Fruit fly (Drosophila melanogaster): ENCODE data around the gene CG34426.
A peak's percentile ranks its signal among the peaks of the same experiment; 100 is the strongest.

CG34426 gene

DNA sequence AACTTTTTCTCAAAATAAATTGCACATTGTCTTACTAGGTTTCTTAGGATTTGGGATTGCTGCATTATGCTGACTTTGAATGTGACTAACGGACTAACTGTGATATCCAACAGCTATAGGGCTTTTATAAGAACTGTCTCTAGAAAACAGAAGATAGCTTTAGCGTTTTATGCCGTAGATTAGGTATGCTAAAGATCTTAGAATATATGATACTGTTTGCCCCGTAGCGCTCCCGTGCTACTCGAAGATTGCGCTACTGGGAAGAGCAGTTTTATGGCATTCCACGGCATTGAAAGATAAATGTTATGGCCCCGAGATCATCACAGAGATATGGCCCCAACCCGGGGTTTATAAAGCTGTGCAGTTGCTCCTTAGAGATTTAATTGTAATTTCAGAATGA lies at the start of gene CG34426, which contains the start of gene CG13311:
Gene CG34426 (plus strand): TSS at position 400 of the 400 bp plus-strand sequence.
Gene CG13311 (minus strand): TSS at position 101 of the 400 bp plus-strand sequence.
- TF ChIP-seq CG17801 (GFP tag; optimal IDR thresholded peaks at IDR 0.05; ENCODE audit: partially characterized antibody): no peak

DNA sequence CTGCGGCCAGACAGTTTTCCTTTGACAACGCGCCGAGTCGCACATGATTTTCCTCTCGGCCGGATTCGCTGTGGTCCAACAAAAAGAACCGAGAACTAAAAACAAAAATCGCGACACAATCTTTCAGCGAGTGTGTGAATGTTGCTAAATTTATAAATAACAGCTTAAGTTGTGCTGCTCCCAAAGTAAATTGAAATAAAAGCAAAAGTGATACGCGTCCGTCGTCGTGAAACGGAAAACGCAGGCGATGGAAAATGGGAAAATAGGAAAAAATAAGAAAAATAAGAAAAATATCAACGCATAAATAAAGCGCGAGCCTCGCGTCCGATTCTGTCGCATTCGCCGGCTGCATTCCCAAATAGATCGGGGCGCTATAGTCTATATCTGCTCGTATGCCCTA lies 48.7 kb upstream of the CG34426 start, which contains the start of gene Fhos:
Gene Fhos (plus strand): TSS at position 28 of the 400 bp plus-strand sequence.
- no peak for TF ChIP-seq CG17801 (GFP tag; optimal IDR thresholded peaks at IDR 0.05; ENCODE audit: partially characterized antibody)

DNA sequence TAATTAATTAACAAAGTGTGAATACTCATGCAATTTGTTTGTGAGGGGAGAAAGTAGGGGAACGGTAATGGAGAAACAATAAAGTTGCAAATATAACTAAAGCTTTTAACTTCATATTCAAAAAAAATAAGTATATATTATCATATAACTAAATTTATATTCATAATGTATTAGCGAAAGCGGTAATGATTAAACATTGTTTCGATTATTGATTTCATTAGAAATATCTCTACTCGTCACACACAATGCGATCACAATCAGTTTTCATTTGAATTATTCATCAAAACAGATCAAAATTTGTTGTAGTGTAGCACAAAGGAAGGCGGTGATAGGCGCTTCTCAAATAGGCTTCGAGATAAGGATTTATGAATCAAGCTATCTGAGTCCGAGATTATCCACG lies 46.6 kb upstream of the CG34426 start, which contains the start of gene CG6576:
Gene CG6576 (plus strand): TSS at position 301 of the 400 bp plus-strand sequence.
- TF ChIP-seq CG17801 (GFP tag; optimal IDR thresholded peaks at IDR 0.05; ENCODE audit: partially characterized antibody): no peak

DNA sequence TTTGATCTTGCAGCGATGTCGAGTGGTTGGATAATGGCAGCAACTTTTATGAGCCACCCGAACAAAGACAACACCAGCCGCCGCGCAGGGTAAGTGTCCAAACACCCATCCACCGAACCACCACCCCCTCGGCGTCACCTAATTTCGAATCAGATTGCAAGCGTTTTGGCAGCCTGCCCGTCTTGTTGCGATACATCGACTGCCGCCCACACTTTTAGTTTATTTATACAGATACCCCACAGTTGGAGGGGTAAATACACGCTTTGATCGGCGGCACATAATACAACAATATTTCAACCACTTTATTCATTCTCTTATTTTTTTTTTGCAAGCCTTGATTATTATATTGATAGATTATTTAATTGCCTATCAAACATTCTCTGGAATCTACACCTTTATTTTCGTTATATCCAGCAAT lies 39.2 kb upstream of the CG34426 start:
- peak; percentile 24 for TF ChIP-seq CG17801 (GFP tag; optimal IDR thresholded peaks at IDR 0.05; ENCODE audit: partially characterized antibody)

DNA sequence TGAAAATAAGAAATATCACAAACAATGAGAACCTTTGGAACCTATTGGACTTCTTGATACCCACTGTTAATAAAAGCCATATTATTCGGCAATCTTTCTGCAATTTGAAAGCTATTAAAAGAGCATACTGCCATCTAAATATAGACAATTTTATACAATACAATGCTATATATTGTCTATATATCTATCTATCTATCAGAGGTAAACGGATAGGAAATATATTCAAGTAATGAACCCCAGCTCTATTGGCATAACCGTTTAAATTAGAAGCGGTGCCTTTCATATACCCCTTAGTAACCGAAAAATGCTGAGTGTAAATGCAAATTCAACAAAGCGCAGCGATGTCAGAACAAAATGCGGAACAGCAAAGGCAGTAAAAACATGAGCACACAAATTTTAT lies 38.5 kb upstream of the CG34426 start:
- peak; percentile 13 for TF ChIP-seq CG17801 (GFP tag; optimal IDR thresholded peaks at IDR 0.05; ENCODE audit: partially characterized antibody)

DNA sequence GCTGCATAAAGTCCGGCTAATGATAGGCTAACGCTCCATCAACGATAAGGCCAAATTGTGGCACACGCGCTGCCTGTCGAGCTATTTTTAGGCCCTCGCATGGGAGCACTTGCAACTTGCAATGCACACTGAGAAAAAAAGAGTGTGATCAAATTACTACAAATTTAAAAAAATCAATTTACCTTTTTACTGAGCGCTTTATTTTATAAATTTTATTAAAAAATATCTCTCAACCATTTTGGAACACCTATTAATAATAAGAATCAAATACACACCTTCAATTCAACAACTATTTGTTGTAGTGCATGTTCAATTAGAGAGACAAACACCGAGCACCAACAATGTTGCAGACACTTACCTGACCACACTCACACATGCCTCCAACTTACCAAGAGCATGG lies 36.8 kb upstream of the CG34426 start:
- TF ChIP-seq CG17801 (GFP tag; optimal IDR thresholded peaks at IDR 0.05; ENCODE audit: partially characterized antibody): no peak

DNA sequence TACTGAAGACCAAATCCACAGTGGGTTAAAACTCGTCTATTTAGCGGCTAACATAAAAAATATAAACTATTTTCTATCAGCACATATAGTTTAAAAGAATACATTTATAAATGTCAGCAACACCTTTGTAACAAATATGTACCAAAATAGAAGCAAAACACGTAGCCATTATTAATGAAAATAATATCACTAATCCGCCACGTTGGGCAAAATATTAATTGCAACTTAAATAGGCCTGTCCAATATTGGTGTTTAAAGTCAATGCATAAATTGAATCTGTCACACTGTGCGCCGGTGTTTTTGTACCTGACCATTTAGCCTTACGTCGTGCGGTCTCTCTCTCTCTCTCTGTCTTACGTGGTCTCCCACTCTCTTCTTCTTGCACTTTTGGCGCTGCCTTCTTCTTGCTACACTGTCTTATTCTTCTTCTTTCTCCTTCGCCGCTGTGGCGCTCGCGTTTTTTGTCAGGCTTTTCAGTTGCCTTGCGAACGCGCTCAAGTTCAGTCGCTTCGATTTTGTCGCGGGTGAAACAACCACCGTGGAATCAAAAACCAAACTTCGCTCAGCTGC lies 36.2 kb upstream of the CG34426 start:
- peak; percentile 90 for TF ChIP-seq CG17801 (GFP tag; optimal IDR thresholded peaks at IDR 0.05; ENCODE audit: partially characterized antibody)

DNA sequence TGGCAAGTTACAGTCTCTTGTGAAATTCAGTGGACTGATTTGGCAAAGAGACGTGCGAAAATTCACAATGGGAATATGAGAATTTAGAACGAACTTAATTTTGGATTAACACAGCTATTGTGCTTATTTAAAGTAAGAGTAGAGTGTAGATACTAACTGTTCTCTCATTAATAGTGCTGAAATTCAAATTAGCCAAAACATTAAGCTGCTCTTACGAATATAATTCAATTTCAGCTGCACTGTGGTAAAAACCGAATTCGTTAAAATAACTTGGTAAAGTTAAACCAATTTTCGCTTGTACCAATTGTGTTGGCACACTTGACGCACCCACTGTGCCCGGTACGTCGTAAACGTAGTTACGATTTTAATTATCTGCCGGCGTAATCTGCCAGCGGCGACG lies 34.4 kb upstream of the CG34426 start:
- TF ChIP-seq CG17801 (GFP tag; optimal IDR thresholded peaks at IDR 0.05; ENCODE audit: partially characterized antibody): peak; percentile 96

DNA sequence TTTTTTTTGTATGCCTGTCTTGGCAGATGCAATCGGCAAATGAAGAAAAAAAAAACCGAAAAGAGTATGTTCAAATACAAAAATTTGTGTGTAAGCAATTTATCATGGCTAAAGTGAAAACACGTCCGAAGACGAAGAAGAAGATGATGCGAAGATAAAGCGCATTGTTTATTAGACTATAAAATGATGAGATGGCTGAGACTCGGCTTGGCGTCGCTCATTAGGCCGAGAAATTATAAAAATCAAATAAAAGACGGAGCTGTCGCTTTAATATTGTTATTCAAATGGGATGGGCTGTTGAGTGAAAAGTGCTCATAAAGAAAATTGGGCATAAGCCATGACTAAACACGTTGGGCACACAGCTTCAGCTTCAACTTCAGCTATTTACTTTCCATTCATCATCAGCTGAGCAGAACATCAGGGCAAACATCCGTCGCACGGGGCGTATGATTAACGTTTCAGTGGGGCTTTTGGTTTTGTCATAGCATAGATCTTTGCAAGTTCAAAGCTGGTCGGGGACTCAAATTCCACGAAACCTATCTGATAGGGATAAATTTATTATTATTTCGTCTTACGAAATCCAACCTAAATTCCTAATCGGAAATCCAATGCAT lies 31.5 kb upstream of the CG34426 start:
- no peak for TF ChIP-seq CG17801 (GFP tag; optimal IDR thresholded peaks at IDR 0.05; ENCODE audit: partially characterized antibody)

DNA sequence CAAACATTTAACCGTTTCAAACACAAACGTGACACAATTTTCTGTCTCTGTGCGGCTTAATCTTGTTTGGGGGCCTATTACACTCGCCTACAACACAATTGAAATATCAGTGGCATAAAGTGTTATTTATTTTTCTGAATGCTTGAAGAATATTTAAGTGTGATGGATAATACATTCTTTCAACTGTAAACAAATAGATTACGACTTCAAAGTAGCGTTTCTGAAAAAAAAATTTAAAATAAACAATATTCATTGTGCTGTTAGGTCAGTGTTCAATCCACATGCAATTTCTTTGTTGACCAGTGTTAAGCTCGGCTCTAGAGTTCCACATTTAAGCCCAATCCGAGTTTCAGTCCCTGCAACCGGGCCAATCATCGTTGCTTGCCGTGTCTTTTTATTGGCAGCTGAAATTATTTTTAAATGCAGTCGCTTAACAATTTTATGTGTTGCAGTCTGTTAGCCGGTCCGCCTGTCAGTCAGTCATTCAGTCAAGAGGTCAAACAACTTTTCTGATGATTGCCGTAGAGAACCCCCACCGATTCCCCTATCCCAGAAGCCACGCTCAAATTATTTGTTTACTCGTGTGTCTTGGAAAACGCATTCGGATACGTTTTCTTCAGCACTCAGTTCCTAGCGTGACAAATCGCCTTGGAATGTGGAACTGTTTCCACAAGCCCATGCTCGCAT lies 29.1 kb upstream of the CG34426 start:
- TF ChIP-seq CG17801 (GFP tag; optimal IDR thresholded peaks at IDR 0.05; ENCODE audit: partially characterized antibody): peak; percentile 85

DNA sequence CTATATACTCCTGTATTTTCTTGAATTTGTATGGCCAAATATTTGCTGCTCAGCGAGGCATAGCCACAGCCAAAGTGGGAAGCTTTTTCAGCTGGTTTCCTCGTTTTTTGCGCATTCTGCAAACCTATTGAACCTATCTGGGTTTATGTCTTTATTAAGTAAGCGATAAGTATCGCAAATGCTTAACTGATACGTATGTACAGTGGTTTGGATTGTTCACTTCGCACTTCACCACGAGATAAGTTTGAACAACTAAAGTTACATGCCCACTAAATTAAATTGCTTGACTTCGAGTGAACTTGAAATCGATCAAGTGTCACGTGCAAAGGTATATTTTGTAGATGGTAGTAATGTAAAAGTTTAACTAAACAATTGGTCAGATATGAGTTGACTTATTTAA lies 28.6 kb upstream of the CG34426 start:
- TF ChIP-seq CG17801 (GFP tag; optimal IDR thresholded peaks at IDR 0.05; ENCODE audit: partially characterized antibody): no peak

DNA sequence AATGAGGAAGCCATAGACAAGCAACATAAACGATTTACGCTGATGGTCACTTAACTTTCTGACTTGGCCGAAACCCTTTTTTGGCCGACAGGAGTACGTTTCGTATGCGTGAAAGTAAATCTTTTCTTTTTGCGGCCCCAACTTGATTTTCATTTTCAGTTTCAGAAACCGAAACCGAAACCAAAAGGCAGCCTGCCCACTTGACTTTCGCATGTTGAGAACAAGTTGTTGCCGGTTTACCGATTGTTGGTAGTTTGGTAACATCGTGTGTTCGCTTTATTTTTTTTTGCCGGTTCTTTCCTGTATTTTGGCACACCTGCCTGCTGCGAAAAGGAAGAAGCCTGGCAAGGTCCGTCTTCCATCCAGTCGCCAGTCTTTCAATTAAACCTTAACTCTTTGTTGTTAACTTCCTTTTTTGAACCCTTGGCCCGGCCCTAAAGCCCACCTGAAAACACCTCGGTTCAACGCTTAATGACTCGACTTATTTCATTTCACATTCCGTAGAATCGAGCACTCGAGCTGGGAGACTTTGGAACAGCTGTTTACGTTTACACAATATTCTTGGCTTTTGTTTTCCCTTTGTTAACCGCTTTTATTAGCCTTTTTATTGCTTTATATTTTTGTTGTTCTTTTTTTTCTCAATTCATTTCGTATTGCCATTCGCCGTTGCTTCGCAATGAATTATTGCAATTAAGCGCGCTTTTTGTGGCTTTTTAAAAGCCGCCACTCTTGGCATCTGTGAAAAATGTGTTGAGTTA lies 27.1 kb upstream of the CG34426 start:
- peak; percentile 85 for TF ChIP-seq CG17801 (GFP tag; optimal IDR thresholded peaks at IDR 0.05; ENCODE audit: partially characterized antibody)

DNA sequence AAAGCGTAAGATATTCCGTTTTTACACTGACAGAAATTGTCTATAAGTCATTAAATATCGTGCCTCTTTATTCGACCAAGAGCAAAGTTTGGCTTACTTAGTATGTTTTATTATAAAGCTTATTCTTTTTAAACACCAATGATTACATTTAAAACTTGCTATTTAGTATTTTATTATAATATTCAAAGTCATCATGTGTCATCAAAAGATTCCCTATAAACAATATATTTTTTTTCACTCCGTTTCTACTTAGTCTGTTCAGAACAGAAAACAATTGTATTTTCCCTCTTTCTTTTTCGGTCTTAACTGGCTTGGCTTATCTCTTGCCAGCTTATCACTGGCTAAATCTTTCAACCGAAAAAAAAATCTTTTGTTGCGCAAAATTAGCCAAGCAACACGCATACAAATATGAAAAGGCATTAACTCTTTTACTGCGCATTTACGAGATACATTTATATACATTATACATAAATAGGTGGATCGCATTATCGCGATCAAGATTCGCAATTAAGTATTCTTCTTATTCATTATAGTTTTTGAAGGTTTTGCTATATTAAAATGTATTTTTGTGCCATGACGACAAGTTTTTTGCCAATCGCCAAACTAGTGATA lies 24.8 kb upstream of the CG34426 start:
- TF ChIP-seq CG17801 (GFP tag; optimal IDR thresholded peaks at IDR 0.05; ENCODE audit: partially characterized antibody): no peak

DNA sequence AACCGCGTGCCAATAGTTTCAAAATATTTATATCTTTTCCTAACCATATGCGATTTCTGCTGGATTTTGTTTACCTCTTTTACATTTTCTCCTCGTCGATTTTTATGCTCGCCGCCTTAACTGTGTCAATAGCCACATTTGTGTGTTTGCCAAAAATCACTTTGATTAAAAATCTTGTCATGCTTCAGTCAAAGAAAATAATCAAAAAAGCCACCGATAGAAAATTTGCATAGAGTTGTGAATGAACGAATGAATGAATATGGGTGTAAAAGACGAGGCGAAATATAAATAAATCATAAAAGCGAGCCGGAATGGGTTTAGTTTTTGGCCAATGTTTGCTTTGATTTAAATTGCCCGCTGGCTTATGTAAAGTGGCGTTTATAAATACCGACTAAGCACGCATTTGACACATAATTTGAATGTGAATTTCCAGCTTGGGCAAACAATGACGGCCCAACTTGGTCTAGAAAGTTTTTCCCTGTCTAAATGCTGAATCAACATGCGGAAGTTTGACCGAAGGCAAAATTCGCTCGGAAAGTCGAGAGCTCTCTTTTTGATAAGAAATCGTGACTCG lies 21.5 kb upstream of the CG34426 start:
- no peak for TF ChIP-seq CG17801 (GFP tag; optimal IDR thresholded peaks at IDR 0.05; ENCODE audit: partially characterized antibody)

DNA sequence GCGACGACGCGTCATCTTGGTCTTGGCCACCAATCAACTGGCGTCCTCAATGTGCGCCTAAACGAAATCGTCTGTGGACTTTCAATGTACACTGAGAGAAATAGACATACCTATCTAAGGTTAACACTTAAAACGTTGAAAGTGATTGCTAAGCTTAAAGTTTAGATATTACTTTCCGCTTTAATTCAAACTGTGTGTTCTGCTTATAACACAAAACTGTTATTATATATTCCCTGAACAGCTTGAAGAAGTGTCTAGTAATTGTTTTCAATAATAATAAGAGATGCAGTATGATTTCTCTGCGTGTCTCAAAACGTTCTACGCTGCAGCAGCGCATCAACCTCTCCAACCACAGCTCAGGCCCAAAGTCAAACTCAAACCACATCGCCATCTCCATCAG lies 20.3 kb upstream of the CG34426 start:
- no peak for TF ChIP-seq CG17801 (GFP tag; optimal IDR thresholded peaks at IDR 0.05; ENCODE audit: partially characterized antibody)

All from ovary, adult (tissue).